Fruit fly (Drosophila melanogaster) whole organism, embryonic: ENCODE data around the gene corto.
A peak's percentile ranks its signal among the peaks of the same experiment; 100 is the strongest.

Experiments
- Asciz ChIP-seq: fragments of 200-800 bp; sonication (Bioruptor generic); optimal IDR thresholded peaks from 2 replicates; lab custom pipeline; 2017; ENCODE audit warnings: missing biosample characterization, mild to moderate bottlenecking, missing genetic modification characterization, missing genetic modification reagents
- C15 ChIP-seq: fragments of 200-800 bp; sonication (Bioruptor generic); IDR thresholded peaks from 3 replicates; pipeline ENCODE4 v1.3.6; 2022; ENCODE audit warnings: missing biosample characterization, missing genetic modification characterization
- CG10321 ChIP-seq: fragments of 200-800 bp; sonication (Bioruptor generic); IDR thresholded peaks from 2 replicates; pipeline ENCODE4 v1.3.6; 2022; ENCODE audit warnings: missing biosample characterization, missing genetic modification characterization
- CG10543 ChIP-seq: fragments of 200-800 bp; sonication (Bioruptor generic); optimal IDR thresholded peaks from 3 replicates; lab custom pipeline; 2017; ENCODE audit warnings: missing biosample characterization, mild to moderate bottlenecking, missing genetic modification characterization, moderate library complexity
- CG10654 ChIP-seq: fragments of 200-800 bp; sonication (Bioruptor generic); optimal IDR thresholded peaks from 2 replicates; lab custom pipeline; 2016; ENCODE audit warnings: missing biosample characterization, missing genetic modification characterization
- CG11560 ChIP-seq: fragments of 200-800 bp; sonication (Bioruptor generic); IDR thresholded peaks from 3 replicates; pipeline ENCODE4 v1.3.6; 2022; ENCODE audit warnings: missing biosample characterization, missing genetic modification characterization
- CG13296 ChIP-seq: fragments of 200-800 bp; sonication (Bioruptor generic); optimal IDR thresholded peaks from 3 replicates; lab custom pipeline; 2018; ENCODE audit warnings: missing biosample characterization, mild to moderate bottlenecking, missing genetic modification characterization
- CG13624 ChIP-seq: fragments of 200-800 bp; sonication (Bioruptor generic); optimal IDR thresholded peaks from 2 replicates; lab custom pipeline; 2016; ENCODE audit warnings: missing biosample characterization, missing genetic modification characterization
- CG16813 ChIP-seq: fragments of 200-800 bp; sonication (Bioruptor generic); IDR thresholded peaks from 3 replicates; pipeline ENCODE4 v1.3.6; 2022; ENCODE audit warnings: missing biosample characterization, missing genetic modification characterization; ENCODE audit not compliant: partially characterized antibody
- CG17328 ChIP-seq: fragments of 200-800 bp; sonication (Bioruptor generic); IDR thresholded peaks from 2 replicates; pipeline ENCODE4 v1.3.6; 2022; ENCODE audit warnings: missing biosample characterization, missing genetic modification characterization
- CG17829 ChIP-seq: fragments of 200-800 bp; optimal IDR thresholded peaks from 2 replicates; lab custom pipeline; 2019; ENCODE audit warnings: missing biosample characterization, mild to moderate bottlenecking, missing genetic modification characterization, moderate library complexity
- CG17912 ChIP-seq: fragments of 200-800 bp; sonication (Bioruptor generic); optimal IDR thresholded peaks from 2 replicates; lab custom pipeline; 2018; ENCODE audit warnings: missing biosample characterization, mild to moderate bottlenecking, missing genetic modification characterization
- CG1832 ChIP-seq: fragments of 200-800 bp; sonication (Bioruptor generic); optimal IDR thresholded peaks from 2 replicates; lab custom pipeline; 2017; ENCODE audit warnings: missing biosample characterization, mild to moderate bottlenecking, missing genetic modification characterization, inconsistent platforms
- CG30431 ChIP-seq: fragments of 200-800 bp; sonication (Bioruptor generic); optimal IDR thresholded peaks from 2 replicates; lab custom pipeline; 2017; ENCODE audit warnings: missing biosample characterization, missing genetic modification characterization
- CG31224 ChIP-seq: fragments of 200-800 bp; sonication (Bioruptor generic); IDR thresholded peaks from 2 replicates; pipeline ENCODE4 v1.3.6; 2022; ENCODE audit warnings: missing biosample characterization, missing genetic modification characterization
- CG43689 ChIP-seq: fragments of 200-800 bp; sonication (Bioruptor generic); IDR thresholded peaks from 2 replicates; pipeline ENCODE4 v1.3.6; 2022; ENCODE audit warnings: missing biosample characterization, missing genetic modification characterization
- CG4424 ChIP-seq: fragments of 200-800 bp; sonication (Bioruptor generic); optimal IDR thresholded peaks from 3 replicates; lab custom pipeline; 2016; ENCODE audit warnings: missing biosample characterization, missing genetic modification characterization
- CG7963 ChIP-seq: fragments of 200-800 bp; sonication (Bioruptor generic); IDR thresholded peaks from 3 replicates; pipeline ENCODE4 v1.3.6; 2022; ENCODE audit warnings: missing biosample characterization, missing genetic modification characterization; ENCODE audit not compliant: partially characterized antibody
- CG8765 ChIP-seq: fragments of 200-800 bp; sonication (Bioruptor generic); IDR thresholded peaks from 2 replicates; pipeline ENCODE4 v1.3.6; 2022; ENCODE audit warnings: missing biosample characterization, missing genetic modification characterization
- CG9876 ChIP-seq: fragments of 200-800 bp; sonication (Bioruptor generic); optimal IDR thresholded peaks from 2 replicates; lab custom pipeline; 2016; ENCODE audit warnings: missing biosample characterization, missing genetic modification characterization
- CTCF ChIP-seq: fragments of 200-800 bp; sonication (Bioruptor generic); optimal IDR thresholded peaks from 2 replicates; lab custom pipeline; 2017; ENCODE audit warnings: missing biosample characterization, mild to moderate bottlenecking, missing genetic modification characterization, moderate library complexity
- Dip3 ChIP-seq: fragments of 200-800 bp; sonication (Bioruptor generic); optimal IDR thresholded peaks from 3 replicates; lab custom pipeline; 2016; ENCODE audit warnings: missing biosample characterization, missing genetic modification characterization
- Drgx ChIP-seq: fragments of 200-800 bp; sonication (Bioruptor generic); IDR thresholded peaks from 2 replicates; pipeline ENCODE4 v1.3.6; 2022; ENCODE audit warnings: missing biosample characterization, missing genetic modification characterization
- H2.0 ChIP-seq: fragments of 200-800 bp; sonication (Bioruptor generic); IDR thresholded peaks from 2 replicates; pipeline ENCODE4 v1.3.6; 2022; ENCODE audit warnings: missing biosample characterization, missing genetic modification characterization
- Hr78 ChIP-seq, 2 experiments: fragments of 200-800 bp in 1 of 2; fragments of >200 bp in 1 of 2; sonication (Bioruptor generic) in 1 of 2; optimal IDR thresholded peaks; 2 replicates each; lab custom pipeline; 2017 to 2019; ENCODE audit warnings: missing biosample characterization in 2 of 2, missing genetic modification characterization in 2 of 2, mild to moderate bottlenecking in 1 of 2, moderate library complexity in 1 of 2
- Lhr ChIP-seq: fragments of 200-800 bp; sonication (Bioruptor generic); optimal IDR thresholded peaks from 3 replicates; lab custom pipeline; 2017; ENCODE audit warnings: mild to moderate bottlenecking, missing biosample characterization, missing genetic modification reagents, missing genetic modification characterization
- Rx ChIP-seq: fragments of 200-800 bp; sonication (Bioruptor generic); IDR thresholded peaks from 2 replicates; pipeline ENCODE4 v1.3.6; 2022; ENCODE audit warnings: missing biosample characterization, missing genetic modification characterization
- abd-A ChIP-seq: fragments of 200-800 bp; sonication (Bioruptor generic); optimal IDR thresholded peaks from 3 replicates; lab custom pipeline; 2019; ENCODE audit warnings: missing biosample characterization, mild to moderate bottlenecking, missing genetic modification characterization, moderate library complexity
- chinmo ChIP-seq: fragments of 200-800 bp; sonication (Bioruptor generic); IDR thresholded peaks from 4 replicates; pipeline ENCODE4 v1.3.6; 2022; ENCODE audit warnings: missing biosample characterization, missing genetic modification characterization; ENCODE audit not compliant: partially characterized antibody
- crc ChIP-seq: fragments of 200-800 bp; sonication (Bioruptor generic); optimal IDR thresholded peaks from 2 replicates; lab custom pipeline; 2016; ENCODE audit warnings: missing biosample characterization, missing genetic modification characterization
- exex ChIP-seq: fragments of 200-800 bp; sonication (Bioruptor generic); optimal IDR thresholded peaks from 4 replicates; lab custom pipeline; 2018; ENCODE audit warnings: missing biosample characterization, mild to moderate bottlenecking, missing genetic modification characterization, moderate library complexity
- fd96Cb ChIP-seq: fragments of 200-800 bp; sonication (Bioruptor generic); optimal IDR thresholded peaks from 2 replicates; lab custom pipeline; 2018; ENCODE audit warnings: missing biosample characterization, mild to moderate bottlenecking, missing genetic modification characterization, moderate library complexity
- fru ChIP-seq: fragments of >200 bp; optimal IDR thresholded peaks from 2 replicates; lab custom pipeline; 2017
- gem ChIP-seq: fragments of 200-800 bp; sonication (Bioruptor generic); optimal IDR thresholded peaks from 2 replicates; lab custom pipeline; 2019; ENCODE audit warnings: missing biosample characterization, mild to moderate bottlenecking, missing genetic modification characterization, moderate library complexity
- gfzf ChIP-seq: fragments of 200-800 bp; sonication (Bioruptor generic); optimal IDR thresholded peaks from 2 replicates; lab custom pipeline; 2016; ENCODE audit warnings: missing biosample characterization, mild to moderate bottlenecking, missing genetic modification characterization, moderate library complexity
- hbn ChIP-seq: fragments of 200-800 bp; sonication (Bioruptor generic); IDR thresholded peaks from 2 replicates; pipeline ENCODE4 v1.3.6; 2022; ENCODE audit warnings: missing biosample characterization, missing genetic modification characterization; ENCODE audit not compliant: partially characterized antibody
- insv ChIP-seq, 2 experiments: fragments of 200-800 bp; sonication (Bioruptor generic); optimal IDR thresholded peaks; 3 replicates each; lab custom pipeline; 2016 to 2018; ENCODE audit warnings: missing biosample characterization in 2 of 2, missing genetic modification characterization in 2 of 2
- lov ChIP-seq, 2 experiments: fragments of 200-800 bp in 1 of 2; fragments of >200 bp in 1 of 2; sonication (Bioruptor generic) in 1 of 2; IDR thresholded peaks in 1 of 2; optimal IDR thresholded peaks in 1 of 2; 2 replicates in 1 of 2; 3 replicates in 1 of 2; pipeline versions ENCODE4 v1.3.6 to Lab custom; 2017 to 2022; ENCODE audit warnings: missing biosample characterization in 1 of 2, missing genetic modification characterization in 1 of 2
- maf-S ChIP-seq: fragments of 200-800 bp; sonication (Bioruptor generic); optimal IDR thresholded peaks from 2 replicates; lab custom pipeline; 2016; ENCODE audit warnings: missing biosample characterization, missing genetic modification characterization
- mld ChIP-seq: fragments of 200-800 bp; sonication (Bioruptor generic); IDR thresholded peaks from 3 replicates; pipeline ENCODE4 v1.3.6; 2022; ENCODE audit warnings: missing biosample characterization, missing genetic modification characterization; ENCODE audit not compliant: partially characterized antibody
- nom ChIP-seq: fragments of 200-800 bp; sonication (Bioruptor generic); optimal IDR thresholded peaks from 2 replicates; lab custom pipeline; 2017; ENCODE audit warnings: missing biosample characterization, missing genetic modification characterization, mild to moderate bottlenecking, moderate library complexity, missing genetic modification reagents
- org-1 ChIP-seq: fragments of 200-800 bp; sonication (Bioruptor generic); optimal IDR thresholded peaks from 2 replicates; lab custom pipeline; 2017; ENCODE audit warnings: missing biosample characterization, missing genetic modification characterization
- prd ChIP-seq, 3 experiments: fragments of >200 bp in 2 of 3; fragments of 200-800 bp in 1 of 3; sonication (Bioruptor generic) in 1 of 3; optimal IDR thresholded peaks in 2 of 3; IDR thresholded peaks in 1 of 3; 2 replicates in 2 of 3; 3 replicates in 1 of 3; pipeline versions ENCODE4 v1.3.6 to Lab custom; 2017 to 2022; ENCODE audit warnings: missing biosample characterization in 1 of 3, missing genetic modification characterization in 1 of 3
- run ChIP-seq: fragments of 200-800 bp; sonication (Bioruptor generic); optimal IDR thresholded peaks from 3 replicates; lab custom pipeline; 2018; ENCODE audit warnings: missing biosample characterization, mild to moderate bottlenecking, missing genetic modification characterization
- sens ChIP-seq: fragments of 200-800 bp; sonication (Bioruptor generic); peaks from one replicate; lab custom pipeline; 2016; ENCODE audit warnings: missing biosample characterization, missing genetic modification characterization
- stwl ChIP-seq: fragments of 200-800 bp; sonication (Bioruptor generic); optimal IDR thresholded peaks from 3 replicates; lab custom pipeline; 2018; ENCODE audit warnings: missing biosample characterization, mild to moderate bottlenecking, missing genetic modification characterization, moderate library complexity
- yki ChIP-seq: fragments of >200 bp; optimal IDR thresholded peaks from 3 replicates; lab custom pipeline; 2018
- zen ChIP-seq: fragments of 200-800 bp; sonication (Bioruptor generic); optimal IDR thresholded peaks from 3 replicates; lab custom pipeline; 2018; ENCODE audit warnings: missing biosample characterization, mild to moderate bottlenecking, missing genetic modification characterization, moderate library complexity

The corto gene

DNA sequence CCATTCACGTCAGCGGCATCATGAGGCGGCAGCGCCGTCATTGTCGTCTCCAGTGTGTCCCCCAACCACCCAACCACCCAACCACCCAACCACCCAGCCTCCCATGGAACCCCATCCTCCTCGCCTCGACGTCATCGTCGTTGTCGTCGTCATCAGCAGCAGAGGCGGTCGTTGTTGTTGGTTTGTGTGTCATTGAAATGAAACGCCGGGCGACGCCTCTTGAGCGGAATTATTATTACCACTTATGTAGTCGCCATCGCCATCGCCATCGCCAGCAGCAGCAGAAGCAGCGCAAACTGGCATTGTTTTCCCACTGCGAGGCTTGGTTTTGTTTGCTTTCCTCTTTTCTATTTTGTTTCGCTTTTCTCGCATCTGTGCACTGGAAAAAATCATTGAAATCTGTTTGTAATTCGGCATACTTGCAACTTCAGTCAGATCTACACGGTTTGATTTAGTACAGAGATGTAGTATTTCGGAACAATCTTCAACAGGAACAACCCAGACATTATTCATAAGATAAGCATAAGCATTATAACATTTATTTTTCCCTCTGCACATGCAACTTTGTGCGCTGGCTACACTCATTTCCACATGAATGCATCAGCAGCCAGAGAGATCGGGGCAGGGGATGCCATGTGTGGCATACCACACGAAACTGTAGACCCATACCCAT lies 26.1 kb upstream of the corto start (continued):
- no peak for TF ChIP-seq CG7963
- TF ChIP-seq CG11560 (tag; lab: Robert Waterston, UW), result peak; percentile 76
- TF ChIP-seq CG17328 (GFP tag; lab: Robert Waterston, UW), result peak; percentile 98
- peak; percentile 93 for TF ChIP-seq crc (GFP tag; lab: Kevin White, UChicago)
- peak; percentile 93 for TF ChIP-seq stwl (tag; lab: Kevin White, UChicago)
- TF ChIP-seq yki (lab: Kevin White, UChicago), result no peak
- peak; percentile 99 for TF ChIP-seq CG30431
- TF ChIP-seq chinmo (GFP tag; lab: Robert Waterston, UW), result 0 out of 4 replicates have a peak, but pooled peaks have one; percentile 37
- peak; percentile 21 to 56 for TF ChIP-seq insv (GFP tag; optimal IDR thresholded peaks at IDR 0.05; lab: Kevin White, UChicago)
- TF ChIP-seq mld (GFP tag; lab: Robert Waterston, UW), result no peak
- peak; percentile 91 for TF ChIP-seq nom
- no peak for TF ChIP-seq CG1832 (GFP tag; lab: Kevin White, UChicago)
- TF ChIP-seq CG8765 (GFP tag; lab: Robert Waterston, UW), result peak; percentile 97
- TF ChIP-seq CG10321 (GFP tag; lab: Robert Waterston, UW), result 0 out of 2 replicates have a peak, but pooled peaks have one; percentile 6
- TF ChIP-seq CTCF (GFP tag; lab: Kevin White, UChicago), result peak; percentile 67
- no peak for TF ChIP-seq CG17912 (GFP tag; lab: Kevin White, UChicago)
- no peak for TF ChIP-seq hbn
- TF ChIP-seq Dip3, result peak; percentile 57
- TF ChIP-seq lov (optimal IDR thresholded peaks at IDR 0.05; lab: Kevin White, UChicago), result no peak
- peak; percentile 99 for TF ChIP-seq lov (GFP tag; IDR thresholded peaks at IDR 0.05; lab: Robert Waterston, UW)
- TF ChIP-seq CG43689 (GFP tag; lab: Robert Waterston, UW), result peak; percentile 57; the same call in 1 of the 2 replicates
- TF ChIP-seq prd (optimal IDR thresholded peaks at IDR 0.05; lab: Kevin White, UChicago), result no peak
- peak; percentile 98 for TF ChIP-seq prd (GFP tag; IDR thresholded peaks at IDR 0.05; lab: Robert Waterston, UW)
- peak in 1 of 2 experiments; percentile 93 for TF ChIP-seq Hr78 (GFP tag; optimal IDR thresholded peaks at IDR 0.05; lab: Kevin White, UChicago)
- TF ChIP-seq run, result peak; percentile 93
- peak; percentile 26 for TF ChIP-seq CG13296
- TF ChIP-seq CG13624 (GFP tag; lab: Kevin White, UChicago), result peak; percentile 89
- TF ChIP-seq CG10543 (GFP tag; lab: Kevin White, UChicago), result no peak
- TF ChIP-seq CG9876 (GFP tag; lab: Kevin White, UChicago), result peak; percentile 94
- TF ChIP-seq gfzf (GFP tag; lab: Kevin White, UChicago), result peak; percentile 29
- TF ChIP-seq CG16813, result no peak
- peak; percentile 99 for TF ChIP-seq fd96Cb (tag; lab: Kevin White, UChicago)
- peak; percentile 97 for TF ChIP-seq org-1 (GFP tag; lab: Kevin White, UChicago)
- peak; percentile 91 for TF ChIP-seq maf-S (GFP tag; lab: Kevin White, UChicago)
- peak; percentile 100 for TF ChIP-seq sens
- peak; percentile 97 for TF ChIP-seq CG10654 (GFP tag; lab: Kevin White, UChicago)
- peak; percentile 96 for TF ChIP-seq Rx (GFP tag; lab: Robert Waterston, UW)
- TF ChIP-seq Asciz (GFP tag; lab: Kevin White, UChicago), result peak; percentile 98
- peak; percentile 98 for TF ChIP-seq gem (tag; lab: Kevin White, UChicago)
- TF ChIP-seq CG4424, result peak; percentile 98
- TF ChIP-seq C15 (GFP tag; lab: Robert Waterston, UW), result peak; percentile 47; the same call in 1 of the 3 replicates
- TF ChIP-seq zen (tag; lab: Kevin White, UChicago), result peak; percentile 99
- peak; percentile 53 for TF ChIP-seq abd-A (tag; lab: Kevin White, UChicago)
- peak; percentile 71 for TF ChIP-seq CG31224 (GFP tag; lab: Robert Waterston, UW)
- peak; percentile 99 for TF ChIP-seq CG17829
- TF ChIP-seq H2.0 (GFP tag; lab: Robert Waterston, UW), result peak; percentile 88
- TF ChIP-seq Drgx (GFP tag; lab: Robert Waterston, UW), result peak; percentile 97
- TF ChIP-seq fru (lab: Kevin White, UChicago), result no peak
- peak; percentile 98 for TF ChIP-seq Lhr
- TF ChIP-seq exex, result peak; percentile 31
